Worm (Caenorhabditis elegans) whole organism, L2 larva: ENCODE data around the gene mct-4.
A peak's percentile ranks its signal among the peaks of the same experiment; 100 is the strongest.

Experiments used
- C34F6.9 ChIP-seq: fragments of 150-350 bp; optimal IDR thresholded peaks from 2 replicates; lab custom pipeline; 2014; ENCODE audit warnings: missing biosample characterization, missing genetic modification characterization
- F13H6.1 ChIP-seq: sonication (generic microtip); optimal IDR thresholded peaks from 2 replicates; lab custom pipeline; 2016; ENCODE audit warnings: missing genetic modification characterization, missing compliant biosample characterization
- R02D3.7 ChIP-seq: fragments of 150-350 bp; optimal IDR thresholded peaks from 2 replicates; lab custom pipeline; 2014; ENCODE audit warnings: missing biosample characterization, missing genetic modification characterization
- Y55F3AM.14 ChIP-seq: fragments of 200-800 bp; sonication (Bioruptor generic); optimal IDR thresholded peaks from 2 replicates; lab custom pipeline; 2018; ENCODE audit warnings: mild to moderate bottlenecking, missing genetic modification characterization, missing compliant biosample characterization
- ZK546.5 ChIP-seq: sonication (generic microtip); optimal IDR thresholded peaks from 2 replicates; lab custom pipeline; 2017; ENCODE audit warnings: missing biosample characterization, missing genetic modification characterization
- alr-1 ChIP-seq: fragments of 150-350 bp; optimal IDR thresholded peaks from 2 replicates; lab custom pipeline; 2014; ENCODE audit warnings: missing biosample characterization, missing genetic modification characterization
- aly-2 ChIP-seq: fragments of 150-350 bp; optimal IDR thresholded peaks from 2 replicates; lab custom pipeline; 2014; ENCODE audit warnings: missing biosample characterization, missing genetic modification characterization
- ama-1 ChIP-seq: fragments of 150-350 bp; optimal IDR thresholded peaks from 2 replicates; lab custom pipeline; 2018; ENCODE audit warnings: inconsistent platforms
- blmp-1 ChIP-seq: sonication (generic microtip); optimal IDR thresholded peaks from 2 replicates; lab custom pipeline; 2017; ENCODE audit warnings: missing genetic modification characterization, mild to moderate bottlenecking, missing compliant biosample characterization, antibody characterized with exemption, moderate library complexity; ENCODE audit not compliant: insufficient read depth
- ceh-16 ChIP-seq: fragments of 150-350 bp; optimal IDR thresholded peaks from 2 replicates; lab custom pipeline; 2014; ENCODE audit warnings: missing biosample characterization, missing genetic modification characterization
- ceh-82 ChIP-seq: fragments of 150-350 bp; optimal IDR thresholded peaks from 2 replicates; lab custom pipeline; 2014; ENCODE audit warnings: missing biosample characterization, missing genetic modification characterization
- crh-2 ChIP-seq: sonication (generic microtip); optimal IDR thresholded peaks from 2 replicates; lab custom pipeline; 2017; ENCODE audit warnings: missing biosample characterization, missing genetic modification characterization
- dmd-4 ChIP-seq: sonication (generic microtip); optimal IDR thresholded peaks from 2 replicates; lab custom pipeline; 2017; ENCODE audit warnings: missing biosample characterization, missing genetic modification characterization
- egl-27 ChIP-seq: sonication (generic microtip); optimal IDR thresholded peaks from 3 replicates; lab custom pipeline; 2017; ENCODE audit warnings: missing biosample characterization, missing genetic modification reagents, missing genetic modification characterization
- elt-1 ChIP-seq: fragments of 150-350 bp; optimal IDR thresholded peaks from 2 replicates; lab custom pipeline; 2014; ENCODE audit warnings: missing biosample characterization, missing genetic modification characterization
- elt-3 ChIP-seq: sonication (generic microtip); optimal IDR thresholded peaks from 2 replicates; lab custom pipeline; 2017; ENCODE audit warnings: missing biosample characterization, missing genetic modification characterization
- fos-1 ChIP-seq: fragments of 150-350 bp; optimal IDR thresholded peaks from 2 replicates; lab custom pipeline; 2014; ENCODE audit warnings: missing biosample characterization, missing genetic modification characterization
- gmeb-1 ChIP-seq: fragments of 150-350 bp; optimal IDR thresholded peaks from 2 replicates; lab custom pipeline; 2014; ENCODE audit warnings: missing biosample characterization, missing genetic modification characterization
- lin-11 ChIP-seq: fragments of 150-350 bp; sonication (generic microtip); optimal IDR thresholded peaks from 2 replicates; lab custom pipeline; 2014; ENCODE audit warnings: missing biosample characterization, missing genetic modification characterization, inconsistent platforms, mixed read lengths
- lin-13 ChIP-seq: fragments of 150-350 bp; optimal IDR thresholded peaks from 2 replicates; lab custom pipeline; 2014; ENCODE audit warnings: missing biosample characterization, missing genetic modification reagents, missing genetic modification characterization
- lin-39 ChIP-seq: fragments of 150-350 bp; optimal IDR thresholded peaks from 2 replicates; lab custom pipeline; 2014; ENCODE audit warnings: missing biosample characterization, missing genetic modification reagents, missing genetic modification characterization
- lsy-2 ChIP-seq, 2 experiments: fragments of 150-350 bp in 1 of 2; sonication (generic microtip) in 1 of 2; optimal IDR thresholded peaks; 2 replicates each; lab custom pipeline; 2014 to 2017; ENCODE audit warnings: missing biosample characterization in 2 of 2, missing genetic modification characterization in 2 of 2
- mab-5 ChIP-seq: fragments of 150-350 bp; optimal IDR thresholded peaks from 2 replicates; lab custom pipeline; 2014; ENCODE audit warnings: missing biosample characterization, missing genetic modification characterization
- mbf-1 ChIP-seq: sonication (generic microtip); optimal IDR thresholded peaks from 2 replicates; lab custom pipeline; 2017; ENCODE audit warnings: missing biosample characterization, missing genetic modification characterization
- mdl-1 ChIP-seq, 2 experiments: fragments of 150-350 bp in 1 of 2; sonication (generic microtip) in 1 of 2; optimal IDR thresholded peaks; 2 replicates each; lab custom pipeline; 2017; ENCODE audit warnings: missing biosample characterization in 2 of 2, missing genetic modification characterization in 2 of 2
- nhr-10 ChIP-seq: sonication (generic microtip); optimal IDR thresholded peaks from 2 replicates; lab custom pipeline; 2017; ENCODE audit warnings: missing biosample characterization, missing genetic modification characterization
- nhr-11 ChIP-seq: fragments of 150-350 bp; optimal IDR thresholded peaks from 2 replicates; lab custom pipeline; 2014; ENCODE audit warnings: missing biosample characterization, missing genetic modification characterization
- nhr-12 ChIP-seq: fragments of 150-350 bp; optimal IDR thresholded peaks from 2 replicates; lab custom pipeline; 2014; ENCODE audit warnings: missing biosample characterization, missing genetic modification characterization
- nhr-129 ChIP-seq: fragments of 150-350 bp; optimal IDR thresholded peaks from 2 replicates; lab custom pipeline; 2014; ENCODE audit warnings: missing biosample characterization, missing genetic modification characterization
- nhr-21 ChIP-seq: fragments of 150-350 bp; optimal IDR thresholded peaks from 2 replicates; lab custom pipeline; 2014; ENCODE audit warnings: missing biosample characterization, missing genetic modification characterization
- nhr-23 ChIP-seq: fragments of 150-350 bp; optimal IDR thresholded peaks from 2 replicates; lab custom pipeline; 2014; ENCODE audit warnings: missing biosample characterization, missing genetic modification reagents, missing genetic modification characterization
- nhr-237 ChIP-seq: fragments of 150-350 bp; optimal IDR thresholded peaks from 2 replicates; lab custom pipeline; 2014; ENCODE audit warnings: missing biosample characterization, missing genetic modification characterization
- nhr-25 ChIP-seq: fragments of 150-350 bp; sonication (generic microtip); optimal IDR thresholded peaks from 3 replicates; lab custom pipeline; 2014; ENCODE audit warnings: missing biosample characterization, missing genetic modification characterization
- nhr-6 ChIP-seq: fragments of 150-350 bp; optimal IDR thresholded peaks from 2 replicates; lab custom pipeline; 2014; ENCODE audit warnings: missing biosample characterization, missing genetic modification characterization
- nhr-77 ChIP-seq: fragments of 150-350 bp; optimal IDR thresholded peaks from 2 replicates; lab custom pipeline; 2014; ENCODE audit warnings: missing biosample characterization, missing genetic modification characterization
- peb-1 ChIP-seq: fragments of 150-350 bp; optimal IDR thresholded peaks from 2 replicates; lab custom pipeline; 2014; ENCODE audit warnings: missing biosample characterization, missing genetic modification characterization
- sem-4 ChIP-seq: fragments of 150-350 bp; optimal IDR thresholded peaks from 2 replicates; lab custom pipeline; 2014; ENCODE audit warnings: missing biosample characterization, missing genetic modification reagents, missing genetic modification characterization
- skn-1 ChIP-seq: sonication (generic microtip); optimal IDR thresholded peaks from 2 replicates; lab custom pipeline; 2017; ENCODE audit warnings: missing biosample characterization, missing genetic modification characterization
- sma-3 ChIP-seq: sonication (generic microtip); optimal IDR thresholded peaks from 2 replicates; lab custom pipeline; 2016; ENCODE audit warnings: missing genetic modification reagents, missing genetic modification characterization, missing compliant biosample characterization
- sma-9 ChIP-seq, 2 experiments: fragments of 150-350 bp in 1 of 2; sonication (generic microtip) in 1 of 2; optimal IDR thresholded peaks; 2 replicates each; lab custom pipeline; 2014 to 2016; ENCODE audit warnings: missing genetic modification characterization in 2 of 2, mild to moderate bottlenecking in 1 of 2, missing biosample characterization in 1 of 2, missing compliant biosample characterization in 1 of 2, missing genetic modification reagents in 1 of 2, moderate library complexity in 1 of 2
- snpc-4 ChIP-seq: fragments of 150-350 bp; optimal IDR thresholded peaks from 2 replicates; lab custom pipeline; 2014; ENCODE audit warnings: missing biosample characterization, missing genetic modification characterization
- unc-39 ChIP-seq: fragments of 150-350 bp; optimal IDR thresholded peaks from 2 replicates; lab custom pipeline; 2014; ENCODE audit warnings: missing biosample characterization, missing genetic modification characterization
- unc-55 ChIP-seq: fragments of 150-350 bp; sonication (generic microtip); optimal IDR thresholded peaks from 3 replicates; lab custom pipeline; 2014; ENCODE audit warnings: missing biosample characterization, missing genetic modification reagents, missing genetic modification characterization
- unc-62 ChIP-seq: fragments of 150-350 bp; optimal IDR thresholded peaks from 2 replicates; lab custom pipeline; 2014; ENCODE audit warnings: missing biosample characterization, missing genetic modification reagents, missing genetic modification characterization
- zag-1 ChIP-seq: fragments of 150-350 bp; optimal IDR thresholded peaks from 2 replicates; lab custom pipeline; 2014; ENCODE audit warnings: missing biosample characterization, missing genetic modification characterization
- ztf-1 ChIP-seq: fragments of 200-800 bp; sonication (Bioruptor generic); conservative IDR thresholded peaks from 2 replicates; pipeline ENCODE4 v1.3.6; 2022; ENCODE audit warnings: missing genetic modification characterization, missing compliant biosample characterization
- ztf-11 ChIP-seq: sonication (generic microtip); optimal IDR thresholded peaks from 2 replicates; lab custom pipeline; 2017; ENCODE audit warnings: missing biosample characterization, missing genetic modification characterization
- ztf-4 ChIP-seq: fragments of 150-350 bp; optimal IDR thresholded peaks from 2 replicates; lab custom pipeline; 2014; ENCODE audit warnings: missing biosample characterization, missing genetic modification characterization

Gene mct-4

DNA sequence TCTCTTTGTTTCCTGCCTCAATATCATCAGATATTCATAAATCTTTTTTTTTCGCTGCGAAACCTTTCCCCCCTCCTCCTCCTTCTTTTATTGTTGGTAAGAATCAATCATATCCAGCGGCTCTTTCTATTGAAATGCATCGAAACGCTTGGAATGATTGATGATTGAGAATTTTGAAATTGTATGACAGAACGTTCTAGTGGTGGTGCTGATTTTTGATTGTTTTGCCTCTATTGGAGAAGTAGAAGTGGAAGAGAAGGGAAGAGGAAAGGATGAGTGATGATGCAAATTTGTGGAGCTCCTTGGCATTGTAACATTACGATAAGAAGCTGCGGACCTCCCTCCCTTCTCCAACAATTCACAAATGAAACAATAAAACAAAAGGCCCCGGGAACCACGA, 36.0 kb upstream of the mct-4 start:
- TF ChIP-seq ztf-11 (tag; lab: Kevin White, UChicago) = no peak
- TF ChIP-seq mab-5 (tag; lab: Kevin White, UChicago) = peak; percentile 2
- no peak for TF ChIP-seq C34F6.9 (tag; lab: Kevin White, UChicago)
- no peak for TF ChIP-seq nhr-129
- no peak for TF ChIP-seq sma-3 (GFP tag; lab: Kevin White, UChicago)
- peak; percentile 51 for TF ChIP-seq unc-55 (GFP tag; lab: Kevin White, UChicago)

DNA sequence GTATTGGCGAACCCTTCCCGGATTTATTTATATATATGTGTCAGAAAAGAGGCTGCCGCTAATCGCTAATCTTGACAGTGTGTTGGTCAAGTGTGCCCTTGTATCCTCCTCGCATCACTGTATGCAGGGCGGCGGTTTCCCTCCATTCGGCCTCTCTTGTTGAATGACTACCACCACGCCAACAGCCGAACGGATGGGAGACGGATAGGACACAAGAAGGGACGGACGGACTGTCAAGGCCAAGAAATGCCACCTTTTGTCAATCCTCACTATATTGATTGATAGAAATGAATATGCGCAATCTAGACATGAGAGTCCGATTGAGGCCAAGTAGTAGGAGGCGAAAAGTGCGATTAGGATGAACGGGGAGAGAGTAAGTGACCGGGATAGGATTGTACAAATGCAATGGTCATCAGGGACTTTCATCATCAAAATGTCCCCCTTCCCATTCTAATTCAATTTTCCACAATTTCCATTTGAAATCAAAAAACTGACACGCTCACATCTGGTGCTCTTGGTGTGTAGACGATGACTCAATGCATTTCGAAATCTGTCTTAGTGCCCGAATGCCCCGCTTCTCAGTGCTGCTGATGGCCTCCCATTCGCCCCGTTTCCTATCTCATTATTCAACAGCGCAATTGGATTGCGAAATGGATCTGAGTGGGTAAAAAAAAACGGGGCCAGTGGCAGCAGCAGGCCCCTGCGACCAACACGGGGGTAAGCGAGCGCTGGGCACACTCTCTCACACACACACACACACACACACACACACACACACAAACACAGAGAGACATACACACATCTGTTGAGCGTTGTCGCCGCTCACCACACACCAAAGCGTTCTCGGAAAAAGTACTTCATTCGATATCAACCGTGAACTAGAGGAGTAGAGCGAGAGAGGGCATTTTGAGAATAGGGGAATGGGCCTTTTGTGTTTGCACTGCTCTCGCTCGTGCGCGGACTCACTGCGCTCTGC, 32.4 kb upstream of the mct-4 start:
- TF ChIP-seq ceh-82 (no peak), sma-3 (GFP tag; lab: Kevin White, UChicago) (no peak), nhr-237 (tag; lab: Kevin White, UChicago) (no peak), R02D3.7 (tag; lab: Kevin White, UChicago) (no peak), sem-4 (tag; lab: Kevin White, UChicago) (peak; percentile 69), mdl-1 (tag; optimal IDR thresholded peaks at IDR 0.05; lab: Kevin White, UChicago) (peak; percentile 28 to 41), F13H6.1 (tag; lab: Kevin White, UChicago) (peak; percentile 87), nhr-12 (tag; lab: Kevin White, UChicago) (no peak), nhr-23 (no peak), unc-62 (GFP tag; lab: Kevin White, UChicago) (no peak), egl-27 (tag; lab: Kevin White, UChicago) (peak; percentile 50), unc-55 (GFP tag; lab: Kevin White, UChicago) (peak; percentile 63), nhr-11 (no peak), gmeb-1 (tag; lab: Kevin White, UChicago) (no peak), nhr-129 (peak; percentile 81), fos-1 (no peak), aly-2 (tag; lab: Kevin White, UChicago) (no peak), lsy-2 (tag; optimal IDR thresholded peaks at IDR 0.05; lab: Kevin White, UChicago) (peak in 1 of 2 experiments; percentile 55), nhr-10 (tag; lab: Kevin White, UChicago) (peak; percentile 26), ztf-1 (GFP tag; lab: Robert Waterston, UW) (no peak), elt-3 (tag; lab: Kevin White, UChicago) (no peak), lin-13 (GFP tag; lab: Kevin White, UChicago) (peak; percentile 55), nhr-77 (tag; lab: Kevin White, UChicago) (no peak), peb-1 (tag; lab: Kevin White, UChicago) (peak; percentile 10), crh-2 (tag; lab: Kevin White, UChicago) (peak; percentile 58), unc-39 (tag; lab: Kevin White, UChicago) (no peak), ztf-4 (tag; lab: Kevin White, UChicago) (peak; percentile 51), ama-1 (lab: Kevin White, UChicago) (no peak), skn-1 (tag; lab: Kevin White, UChicago) (no peak), blmp-1 (tag; lab: Kevin White, UChicago) (peak; percentile 16), lin-39 (tag; lab: Kevin White, UChicago) (no peak), sma-9 (GFP tag; optimal IDR thresholded peaks at IDR 0.05; lab: Kevin White, UChicago) (peak; percentile 55), sma-9 (tag; optimal IDR thresholded peaks at IDR 0.05; lab: Kevin White, UChicago) (no peak), alr-1 (tag; lab: Kevin White, UChicago) (no peak), mbf-1 (no peak), ztf-11 (tag; lab: Kevin White, UChicago) (peak; percentile 10), elt-1 (tag; lab: Kevin White, UChicago) (no peak), dmd-4 (tag; lab: Kevin White, UChicago) (no peak), nhr-25 (tag; lab: Kevin White, UChicago) (peak; percentile 37), nhr-6 (tag; lab: Kevin White, UChicago) (no peak), Y55F3AM.14 (GFP tag; lab: Kevin White, UChicago) (peak; percentile 8), mab-5 (tag; lab: Kevin White, UChicago) (peak; percentile 13), lin-11 (tag; lab: Kevin White, UChicago) (peak; percentile 57), snpc-4 (peak; percentile 19), C34F6.9 (tag; lab: Kevin White, UChicago) (peak; percentile 71), nhr-21 (peak; percentile 25), zag-1 (tag; lab: Kevin White, UChicago) (peak; percentile 78), ceh-16 (tag; lab: Kevin White, UChicago) (peak; percentile 70), ZK546.5 (tag; lab: Kevin White, UChicago) (no peak)
- TF ChIP-seq, all 48 proteins: peak for 24
